Fruit fly (Drosophila melanogaster) whole organism, embryonic: Measurements from ENCODE around the gene RpS28b.

Experiments
- Bdp1 ChIP-seq: fragments of 200-800 bp; sonication (Bioruptor generic); optimal IDR thresholded peaks from 3 replicates; lab custom pipeline; 2016; ENCODE audit warnings: missing biosample characterization, missing genetic modification characterization
- Bgb ChIP-seq: fragments of 200-800 bp; sonication (Bioruptor generic); IDR thresholded peaks from 2 replicates; pipeline ENCODE4 v1.3.6; 2022; ENCODE audit warnings: missing biosample characterization, missing genetic modification characterization; ENCODE audit not compliant: partially characterized antibody
- Blimp-1 ChIP-seq: fragments of 200-800 bp; sonication (Bioruptor generic); optimal IDR thresholded peaks from 3 replicates; lab custom pipeline; 2018; ENCODE audit warnings: missing biosample characterization, missing genetic modification characterization, mild to moderate bottlenecking, moderate library complexity, missing genetic modification reagents
- BtbVII ChIP-seq: fragments of 200-800 bp; sonication (Bioruptor generic); optimal IDR thresholded peaks from 3 replicates; lab custom pipeline; 2017; ENCODE audit warnings: missing biosample characterization, mild to moderate bottlenecking, missing genetic modification characterization
- CG12769 ChIP-seq: fragments of 200-800 bp; sonication (Bioruptor generic); optimal IDR thresholded peaks from 2 replicates; lab custom pipeline; 2019; ENCODE audit warnings: missing biosample characterization, mild to moderate bottlenecking, missing genetic modification characterization, moderate library complexity
- CG13287 ChIP-seq: fragments of 200-800 bp; sonication (Bioruptor generic); IDR thresholded peaks from 2 replicates; pipeline ENCODE4 v1.3.6; 2022; ENCODE audit warnings: missing biosample characterization, missing genetic modification characterization; ENCODE audit not compliant: partially characterized antibody
- CG13894 ChIP-seq: fragments of 200-800 bp; sonication (Bioruptor generic); optimal IDR thresholded peaks from 3 replicates; lab custom pipeline; 2018; ENCODE audit warnings: missing biosample characterization, mild to moderate bottlenecking, missing genetic modification characterization, moderate library complexity
- CG15514 ChIP-seq: fragments of 200-800 bp; sonication (Bioruptor generic); optimal IDR thresholded peaks from 3 replicates; lab custom pipeline; 2017; ENCODE audit warnings: missing biosample characterization, missing genetic modification characterization, mild to moderate bottlenecking, moderate library complexity, missing genetic modification reagents
- CG1647 ChIP-seq: fragments of 200-800 bp; sonication (Bioruptor generic); optimal IDR thresholded peaks from 3 replicates; lab custom pipeline; 2016; ENCODE audit warnings: missing biosample characterization, missing genetic modification characterization
- CG2116 ChIP-seq: fragments of 200-800 bp; sonication (Bioruptor generic); optimal IDR thresholded peaks from 3 replicates; lab custom pipeline; 2018; ENCODE audit warnings: missing biosample characterization, mild to moderate bottlenecking, missing genetic modification characterization
- CG32532 ChIP-seq: fragments of 200-800 bp; sonication (Bioruptor generic); IDR thresholded peaks from 2 replicates; pipeline ENCODE4 v1.3.6; 2022; ENCODE audit warnings: missing biosample characterization, missing genetic modification characterization
- CG32767 ChIP-seq: fragments of 200-800 bp; sonication (Bioruptor generic); IDR thresholded peaks from 2 replicates; pipeline ENCODE4 v1.3.6; 2022; ENCODE audit warnings: missing biosample characterization, missing genetic modification characterization
- CG34376 ChIP-seq: fragments of 200-800 bp; sonication (Bioruptor generic); optimal IDR thresholded peaks from 2 replicates; lab custom pipeline; 2018; ENCODE audit warnings: missing biosample characterization, mild to moderate bottlenecking, missing genetic modification characterization
- CG6791 ChIP-seq: fragments of 200-800 bp; sonication (Bioruptor generic); IDR thresholded peaks from 3 replicates; pipeline ENCODE4 v1.3.6; 2022; ENCODE audit warnings: missing biosample characterization, missing genetic modification characterization; ENCODE audit not compliant: partially characterized antibody
- CG6813 ChIP-seq: fragments of 200-800 bp; sonication (Bioruptor generic); optimal IDR thresholded peaks from 2 replicates; lab custom pipeline; 2017; ENCODE audit warnings: missing biosample characterization, missing genetic modification characterization, mild to moderate bottlenecking, moderate library complexity, missing genetic modification reagents
- CG7963 ChIP-seq: fragments of 200-800 bp; sonication (Bioruptor generic); IDR thresholded peaks from 3 replicates; pipeline ENCODE4 v1.3.6; 2022; ENCODE audit warnings: missing biosample characterization, missing genetic modification characterization; ENCODE audit not compliant: partially characterized antibody
- CG8281 ChIP-seq: fragments of 200-800 bp; sonication (Bioruptor generic); optimal IDR thresholded peaks from 2 replicates; lab custom pipeline; 2018; ENCODE audit warnings: missing biosample characterization, mild to moderate bottlenecking, missing genetic modification characterization, moderate library complexity
- CG8290 ChIP-seq, 3 experiments: fragments of 200-800 bp; sonication (Bioruptor generic); optimal IDR thresholded peaks; 2 replicates each; lab custom pipeline; 2016 to 2019; ENCODE audit warnings: missing biosample characterization in 3 of 3, missing genetic modification characterization in 3 of 3, mild to moderate bottlenecking in 2 of 3, moderate library complexity in 1 of 3
- CG9932 ChIP-seq: fragments of 200-800 bp; sonication (Bioruptor generic); IDR thresholded peaks from 2 replicates; pipeline ENCODE4 v1.3.6; 2022; ENCODE audit warnings: missing biosample characterization, missing genetic modification characterization
- Chrac-16 ChIP-seq: fragments of 200-800 bp; sonication (Bioruptor generic); optimal IDR thresholded peaks from 3 replicates; lab custom pipeline; 2016; ENCODE audit warnings: missing biosample characterization, missing genetic modification characterization
- Elba2 ChIP-seq: fragments of 200-800 bp; sonication (Bioruptor generic); optimal IDR thresholded peaks from 3 replicates; lab custom pipeline; 2016; ENCODE audit warnings: missing biosample characterization, missing genetic modification characterization
- Fer1 ChIP-seq: fragments of 200-800 bp; sonication (Bioruptor generic); optimal IDR thresholded peaks from 2 replicates; lab custom pipeline; 2017; ENCODE audit warnings: missing biosample characterization, mild to moderate bottlenecking, missing genetic modification characterization
- Hr78 ChIP-seq, 2 experiments: fragments of 200-800 bp in 1 of 2; fragments of >200 bp in 1 of 2; sonication (Bioruptor generic) in 1 of 2; optimal IDR thresholded peaks; 2 replicates each; lab custom pipeline; 2017 to 2019; ENCODE audit warnings: missing biosample characterization in 2 of 2, missing genetic modification characterization in 2 of 2, mild to moderate bottlenecking in 1 of 2, moderate library complexity in 1 of 2
- Med ChIP-seq: fragments of 200-800 bp; sonication (Bioruptor generic); peaks from one replicate; lab custom pipeline; 2016; ENCODE audit warnings: missing biosample characterization, missing genetic modification characterization, mild to moderate bottlenecking, inconsistent platforms, moderate library complexity
- Ptx1 ChIP-seq: fragments of 200-800 bp; sonication (Bioruptor generic); IDR thresholded peaks from 2 replicates; pipeline ENCODE4 v1.3.6; 2022; ENCODE audit warnings: missing biosample characterization, missing genetic modification characterization
- TFAM ChIP-seq: fragments of 200-800 bp; sonication (Bioruptor generic); optimal IDR thresholded peaks from 2 replicates; lab custom pipeline; 2017; ENCODE audit warnings: missing biosample characterization, missing genetic modification characterization, inconsistent platforms
- abd-A ChIP-seq: fragments of 200-800 bp; sonication (Bioruptor generic); optimal IDR thresholded peaks from 3 replicates; lab custom pipeline; 2019; ENCODE audit warnings: missing biosample characterization, mild to moderate bottlenecking, missing genetic modification characterization, moderate library complexity
- bigmax ChIP-seq: fragments of 200-800 bp; sonication (Bioruptor generic); optimal IDR thresholded peaks from 2 replicates; lab custom pipeline; 2018; ENCODE audit warnings: missing biosample characterization, mild to moderate bottlenecking, missing genetic modification characterization
- cad ChIP-seq: fragments of >200 bp; optimal IDR thresholded peaks from 2 replicates; lab custom pipeline; 2017; ENCODE audit warnings: missing biosample characterization, missing genetic modification characterization
- cg ChIP-seq: fragments of 200-800 bp; sonication (Bioruptor generic); optimal IDR thresholded peaks from 3 replicates; lab custom pipeline; 2019; ENCODE audit warnings: missing biosample characterization, mild to moderate bottlenecking, missing genetic modification characterization, moderate library complexity
- chinmo ChIP-seq: fragments of 200-800 bp; sonication (Bioruptor generic); IDR thresholded peaks from 4 replicates; pipeline ENCODE4 v1.3.6; 2022; ENCODE audit warnings: missing biosample characterization, missing genetic modification characterization; ENCODE audit not compliant: partially characterized antibody
- cwo ChIP-seq: fragments of 200-800 bp; sonication (Bioruptor generic); optimal IDR thresholded peaks from 3 replicates; lab custom pipeline; 2017; ENCODE audit warnings: missing biosample characterization, missing genetic modification characterization, mild to moderate bottlenecking, moderate library complexity, missing genetic modification reagents
- ewg ChIP-seq: fragments of 200-800 bp; sonication (Bioruptor generic); optimal IDR thresholded peaks from 3 replicates; lab custom pipeline; 2017; ENCODE audit warnings: mild to moderate bottlenecking, missing biosample characterization, missing genetic modification reagents, missing genetic modification characterization
- fd3F ChIP-seq: fragments of 200-800 bp; sonication (Bioruptor generic); optimal IDR thresholded peaks from 2 replicates; lab custom pipeline; 2018; ENCODE audit warnings: missing biosample characterization, mild to moderate bottlenecking, missing genetic modification characterization, moderate library complexity
- jing ChIP-seq: fragments of 200-800 bp; sonication (Bioruptor generic); optimal IDR thresholded peaks from 2 replicates; lab custom pipeline; 2018; ENCODE audit warnings: missing biosample characterization, mild to moderate bottlenecking, missing genetic modification characterization
- kay ChIP-seq: fragments of 200-800 bp; sonication (Bioruptor generic); optimal IDR thresholded peaks from 2 replicates; lab custom pipeline; 2016; ENCODE audit warnings: missing biosample characterization, missing genetic modification characterization
- kni ChIP-seq: fragments of 200-800 bp; sonication (Bioruptor generic); optimal IDR thresholded peaks from 3 replicates; lab custom pipeline; 2017; ENCODE audit warnings: mild to moderate bottlenecking, missing biosample characterization, missing genetic modification reagents, missing genetic modification characterization
- knrl ChIP-seq: fragments of 200-800 bp; sonication (Bioruptor generic); IDR thresholded peaks from 3 replicates; pipeline ENCODE4 v1.3.6; 2022; ENCODE audit warnings: missing biosample characterization, missing genetic modification characterization; ENCODE audit not compliant: partially characterized antibody
- mirr ChIP-seq: fragments of 200-800 bp; sonication (Bioruptor generic); optimal IDR thresholded peaks from 3 replicates; lab custom pipeline; 2018; ENCODE audit warnings: missing biosample characterization, mild to moderate bottlenecking, missing genetic modification characterization
- nau ChIP-seq: fragments of 200-800 bp; sonication (Bioruptor generic); optimal IDR thresholded peaks from 3 replicates; lab custom pipeline; 2017; ENCODE audit warnings: missing biosample characterization, mild to moderate bottlenecking, missing genetic modification characterization, missing genetic modification reagents
- nom ChIP-seq: fragments of 200-800 bp; sonication (Bioruptor generic); optimal IDR thresholded peaks from 2 replicates; lab custom pipeline; 2017; ENCODE audit warnings: missing biosample characterization, missing genetic modification characterization, mild to moderate bottlenecking, moderate library complexity, missing genetic modification reagents
- onecut ChIP-seq: fragments of 200-800 bp; sonication (Bioruptor generic); IDR thresholded peaks from 2 replicates; pipeline ENCODE4 v1.3.6; 2022; ENCODE audit warnings: missing biosample characterization, missing genetic modification characterization
- pzg ChIP-seq: fragments of 200-800 bp; sonication (Bioruptor generic); optimal IDR thresholded peaks from 3 replicates; lab custom pipeline; 2018; ENCODE audit warnings: missing biosample characterization, mild to moderate bottlenecking, missing genetic modification characterization, moderate library complexity
- rib ChIP-seq: fragments of 200-800 bp; sonication (Bioruptor generic); IDR thresholded peaks from 2 replicates; pipeline ENCODE4 v1.3.6; 2022; ENCODE audit warnings: missing biosample characterization, missing genetic modification characterization
- sd ChIP-seq: fragments of 200-800 bp; sonication (Bioruptor generic); optimal IDR thresholded peaks from 3 replicates; lab custom pipeline; 2018; ENCODE audit warnings: missing biosample characterization, mild to moderate bottlenecking, missing genetic modification characterization, moderate library complexity
- sr ChIP-seq: fragments of 200-800 bp; sonication (Bioruptor generic); IDR thresholded peaks from 3 replicates; pipeline ENCODE4 v1.3.6; 2022; ENCODE audit warnings: missing biosample characterization, missing genetic modification characterization
- wek ChIP-seq: fragments of 200-800 bp; sonication (Bioruptor generic); optimal IDR thresholded peaks from 3 replicates; lab custom pipeline; 2018; ENCODE audit warnings: missing biosample characterization, mild to moderate bottlenecking, missing genetic modification characterization, moderate library complexity

The RpS28b gene

DNA sequence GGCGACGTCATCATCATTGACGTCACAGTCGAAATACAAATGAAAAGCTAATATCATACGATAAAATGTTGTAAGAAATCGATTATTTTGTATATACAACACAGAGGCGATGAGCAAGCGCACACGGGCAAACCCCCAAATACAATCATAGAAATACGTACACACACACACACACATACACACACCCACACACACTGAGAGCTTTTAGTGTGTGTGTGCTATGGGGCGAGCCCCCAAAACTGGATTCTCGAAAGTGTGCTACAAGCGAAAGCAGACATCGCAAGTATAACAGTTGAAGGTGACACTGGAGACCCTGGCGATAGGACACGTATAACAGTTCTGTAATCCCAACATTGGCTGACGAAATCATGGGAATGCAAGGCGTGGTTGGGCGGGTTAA, 27.4 kb downstream of the RpS28b start:
- TF ChIP-seq CG2116 (GFP tag; lab: Kevin White, UChicago) (peak; percentile 2), abd-A (tag; lab: Kevin White, UChicago) (peak; percentile 96), knrl (GFP tag; lab: Robert Waterston, UW) (no peak), CG8281 (tag; lab: Kevin White, UChicago) (no peak), CG32532 (GFP tag; lab: Robert Waterston, UW) (0 out of 2 replicates have a peak, but pooled peaks have one; percentile 19), CG6813 (GFP tag; lab: Kevin White, UChicago) (peak; percentile 5), pzg (GFP tag; lab: Kevin White, UChicago) (peak; percentile 7), CG13287 (GFP tag; lab: Robert Waterston, UW) (peak; percentile 20; the same call in 1 of the 2 replicates), rib (GFP tag; lab: Robert Waterston, UW) (0 out of 2 replicates have a peak, but pooled peaks have one; percentile 31), CG32767 (GFP tag; lab: Robert Waterston, UW) (peak; percentile 78), mirr (GFP tag; lab: Kevin White, UChicago) (peak; percentile 37), Ptx1 (GFP tag; lab: Robert Waterston, UW) (no peak), Elba2 (GFP tag; lab: Kevin White, UChicago) (no peak), chinmo (GFP tag; lab: Robert Waterston, UW) (peak; percentile 79; the same call in 1 of the 4 replicates), cwo (GFP tag; lab: Kevin White, UChicago) (peak; percentile 18), cg (peak; percentile 95), CG34376 (GFP tag; lab: Kevin White, UChicago) (peak; percentile 27), cad (GFP tag; lab: Kevin White, UChicago) (no peak), CG13894 (tag; lab: Kevin White, UChicago) (peak; percentile 85), bigmax (GFP tag; lab: Kevin White, UChicago) (no peak), CG8290 (GFP tag; optimal IDR thresholded peaks at IDR 0.05; lab: Kevin White, UChicago) (no peak), CG8290 (tag; optimal IDR thresholded peaks at IDR 0.05; lab: Kevin White, UChicago) (peak in 1 of 2 experiments; percentile 11), Med (GFP tag; lab: Kevin White, UChicago) (peak; percentile 71), CG12769 (tag; lab: Kevin White, UChicago) (no peak), nom (GFP tag; lab: Kevin White, UChicago) (peak; percentile 9), ewg (GFP tag; lab: Kevin White, UChicago) (peak; percentile 74), nau (peak; percentile 28), CG15514 (GFP tag; lab: Kevin White, UChicago) (peak; percentile 32), kni (peak; percentile 58), CG1647 (GFP tag; lab: Kevin White, UChicago) (no peak), Bgb (GFP tag; lab: Robert Waterston, UW) (peak; percentile 30; the same call in 1 of the 2 replicates), Bdp1 (GFP tag; lab: Kevin White, UChicago) (no peak), fd3F (GFP tag; lab: Kevin White, UChicago) (no peak), sd (tag; lab: Kevin White, UChicago) (peak; percentile 52), BtbVII (GFP tag; lab: Kevin White, UChicago) (peak; percentile 68), wek (no peak), CG9932 (GFP tag; lab: Robert Waterston, UW) (0 out of 2 replicates have a peak, but pooled peaks have one; percentile 8), Blimp-1 (peak; percentile 57), sr (GFP tag; lab: Robert Waterston, UW) (0 out of 3 replicates have a peak, but pooled peaks have one; percentile 44), TFAM (GFP tag; lab: Kevin White, UChicago) (no peak), Fer1 (GFP tag; lab: Kevin White, UChicago) (peak; percentile 4), Hr78 (GFP tag; optimal IDR thresholded peaks at IDR 0.05; lab: Kevin White, UChicago) (peak in 1 of 2 experiments; percentile 39), Chrac-16 (GFP tag; lab: Kevin White, UChicago) (no peak), onecut (GFP tag; lab: Robert Waterston, UW) (peak; percentile 98), CG7963 (GFP tag; lab: Robert Waterston, UW) (no peak), jing (GFP tag; lab: Kevin White, UChicago) (no peak), CG6791 (no peak), kay (GFP tag; lab: Kevin White, UChicago) (peak; percentile 15)
